Worm (Caenorhabditis elegans) whole organism, midembryonic: ENCODE measurements around the gene rab-3.

Source experiments
- flt-1 ChIP-seq: fragments of 200-800 bp; sonication (Bioruptor generic); IDR thresholded peaks from 2 replicates; pipeline ENCODE4 v1.3.6; 2022; ENCODE audit warnings: missing genetic modification characterization, missing compliant biosample characterization
- ref-1 ChIP-seq: fragments of 200-800 bp; sonication (Bioruptor generic); conservative IDR thresholded peaks from 2 replicates; pipeline ENCODE4 v1.3.6; 2022; ENCODE audit warnings: missing genetic modification reagents, missing genetic modification characterization, missing compliant biosample characterization
- tab-1 ChIP-seq: fragments of 200-800 bp; sonication (Bioruptor generic); IDR thresholded peaks from 2 replicates; pipeline ENCODE4 v1.3.6; 2022; ENCODE audit warnings: missing genetic modification characterization, missing compliant biosample characterization
- ztf-23 ChIP-seq: fragments of 200-800 bp; sonication (Bioruptor generic); IDR thresholded peaks from 2 replicates; pipeline ENCODE4 v1.3.6; 2022; ENCODE audit warnings: missing genetic modification reagents, missing genetic modification characterization, missing compliant biosample characterization
- ztf-29 ChIP-seq: fragments of 200-800 bp; sonication (Bioruptor generic); IDR thresholded peaks from 2 replicates; pipeline ENCODE4 v1.3.6; 2022; ENCODE audit warnings: missing genetic modification reagents, missing genetic modification characterization, missing compliant biosample characterization

DNA sequence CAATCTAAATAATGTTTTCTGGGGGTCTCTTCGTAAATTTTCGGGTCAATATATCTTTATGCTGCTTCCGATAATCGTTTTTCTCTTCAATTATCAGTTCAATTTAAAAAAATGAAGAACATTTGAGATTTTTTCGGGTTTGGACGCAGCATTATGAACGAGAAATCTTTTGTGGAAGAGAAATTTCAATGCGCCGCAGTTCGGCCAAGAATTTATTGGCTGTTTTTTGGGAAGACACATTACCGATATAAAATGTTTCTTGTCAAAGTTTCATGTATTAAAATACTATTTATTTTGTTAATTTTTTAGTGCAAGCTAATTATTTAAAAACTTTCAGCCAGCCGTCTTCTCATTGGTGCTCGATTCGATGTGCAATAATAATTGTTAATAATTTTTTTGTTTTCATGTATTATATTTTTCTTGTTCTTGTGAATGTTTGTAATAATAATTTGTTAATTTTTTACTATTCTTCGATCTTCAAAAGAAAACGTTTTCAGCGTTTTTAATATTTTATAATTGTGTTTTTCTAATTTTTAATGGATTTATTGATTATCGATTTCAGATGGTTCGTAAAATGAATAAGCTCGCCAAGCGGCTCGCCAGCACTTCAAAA, 11.8 kb downstream of the rab-3 start, which contains the start of the genes C18A3.10 and C18A3.3:
- TF ChIP-seq ztf-23 (GFP tag; lab: Robert Waterston, UW) (no peak), ref-1 (no peak), ztf-29 (GFP tag; lab: Robert Waterston, UW) (no peak), flt-1 (GFP tag; lab: Robert Waterston, UW) (no peak), tab-1 (GFP tag; lab: Robert Waterston, UW) (no peak)
